Fruit fly (Drosophila melanogaster) whole organism, prepupa: ENCODE results near the gene Mct1.

Experiments
- CG10669 ChIP-seq: fragments of 200-800 bp; sonication (Bioruptor generic); optimal IDR thresholded peaks from 3 replicates; lab custom pipeline; 2018; ENCODE audit warnings: missing biosample characterization, mild to moderate bottlenecking, missing genetic modification characterization, moderate library complexity
- CG11294 ChIP-seq: fragments of 200-800 bp; sonication (Bioruptor generic); IDR thresholded peaks from 2 replicates; pipeline ENCODE4 v1.3.6; 2022; ENCODE audit warnings: missing biosample characterization, missing genetic modification characterization
- CG11902 ChIP-seq: fragments of 200-800 bp; sonication (Bioruptor generic); optimal IDR thresholded peaks from 3 replicates; lab custom pipeline; 2016; ENCODE audit warnings: missing biosample characterization, missing genetic modification characterization
- CG1621 ChIP-seq: fragments of 200-800 bp; sonication (Bioruptor generic); optimal IDR thresholded peaks from 3 replicates; lab custom pipeline; 2018; ENCODE audit warnings: missing biosample characterization, mild to moderate bottlenecking, missing genetic modification characterization
- CG3032 ChIP-seq: fragments of 200-800 bp; optimal IDR thresholded peaks from 2 replicates; lab custom pipeline; 2019; ENCODE audit warnings: missing biosample characterization, mild to moderate bottlenecking, missing genetic modification characterization, moderate library complexity
- CG32006 ChIP-seq: fragments of 200-800 bp; sonication (Bioruptor generic); optimal IDR thresholded peaks from 3 replicates; lab custom pipeline; 2017; ENCODE audit warnings: missing biosample characterization, mild to moderate bottlenecking, missing genetic modification characterization
- CG34406 ChIP-seq: fragments of 200-800 bp; sonication (Bioruptor generic); optimal IDR thresholded peaks from 3 replicates; lab custom pipeline; 2016; ENCODE audit warnings: missing biosample characterization, missing genetic modification characterization
- CG3919 ChIP-seq: fragments of 200-800 bp; sonication (Bioruptor generic); optimal IDR thresholded peaks from 3 replicates; lab custom pipeline; 2016; ENCODE audit warnings: missing biosample characterization, missing genetic modification characterization
- CG4318 ChIP-seq: fragments of 200-800 bp; sonication (Bioruptor generic); optimal IDR thresholded peaks from 3 replicates; lab custom pipeline; 2017; ENCODE audit warnings: missing biosample characterization, mild to moderate bottlenecking, missing genetic modification characterization
- CG6792 ChIP-seq: fragments of 200-800 bp; sonication (Bioruptor generic); optimal IDR thresholded peaks from 3 replicates; lab custom pipeline; 2016; ENCODE audit warnings: missing biosample characterization, missing genetic modification characterization
- CG6854 ChIP-seq: fragments of 200-800 bp; sonication (Bioruptor generic); optimal IDR thresholded peaks from 2 replicates; lab custom pipeline; 2017; ENCODE audit warnings: missing biosample characterization, mild to moderate bottlenecking, missing genetic modification characterization
- CG7368 ChIP-seq: fragments of 200-800 bp; sonication (Bioruptor generic); optimal IDR thresholded peaks from 3 replicates; lab custom pipeline; 2016; ENCODE audit warnings: missing biosample characterization, missing genetic modification characterization
- CG8632 ChIP-seq: fragments of 200-800 bp; sonication (Bioruptor generic); optimal IDR thresholded peaks from 3 replicates; lab custom pipeline; 2016; ENCODE audit warnings: missing biosample characterization, missing genetic modification characterization
- CG9139 ChIP-seq: fragments of 200-800 bp; sonication (Bioruptor generic); optimal IDR thresholded peaks from 3 replicates; lab custom pipeline; 2017; ENCODE audit warnings: missing biosample characterization, mild to moderate bottlenecking, missing genetic modification characterization
- Ets21C ChIP-seq: fragments of 200-800 bp; sonication (Bioruptor generic); optimal IDR thresholded peaks from 3 replicates; lab custom pipeline; 2016; ENCODE audit warnings: missing biosample characterization, missing genetic modification characterization
- Hr38 ChIP-seq: sonication (Bioruptor generic); optimal IDR thresholded peaks from 2 replicates; lab custom pipeline; 2016; ENCODE audit warnings: missing biosample characterization, missing genetic modification characterization
- Hr39 ChIP-seq: fragments of 200-800 bp; sonication (Bioruptor generic); optimal IDR thresholded peaks from 2 replicates; lab custom pipeline; 2016; ENCODE audit warnings: missing biosample characterization, missing genetic modification characterization
- Met ChIP-seq: fragments of 200-800 bp; sonication (Bioruptor generic); optimal IDR thresholded peaks from 3 replicates; lab custom pipeline; 2016; ENCODE audit warnings: missing biosample characterization, missing genetic modification characterization
- Sox14 ChIP-seq: fragments of 200-800 bp; sonication (Bioruptor generic); optimal IDR thresholded peaks from 3 replicates; lab custom pipeline; 2016; ENCODE audit warnings: missing biosample characterization, missing genetic modification characterization
- acj6 ChIP-seq: fragments of 200-800 bp; sonication (Bioruptor generic); optimal IDR thresholded peaks from 3 replicates; lab custom pipeline; 2016; ENCODE audit warnings: missing biosample characterization, missing genetic modification characterization
- cyc ChIP-seq: fragments of 200-800 bp; sonication (Bioruptor generic); optimal IDR thresholded peaks from 3 replicates; lab custom pipeline; 2016; ENCODE audit warnings: missing biosample characterization, missing genetic modification characterization
- eg ChIP-seq: fragments of 200-800 bp; sonication (Bioruptor generic); IDR thresholded peaks from 3 replicates; pipeline ENCODE4 v1.3.6; 2022; ENCODE audit warnings: missing biosample characterization, missing genetic modification characterization
- esn ChIP-seq: fragments of 200-800 bp; sonication (Bioruptor generic); optimal IDR thresholded peaks from 2 replicates; lab custom pipeline; 2016; ENCODE audit warnings: missing biosample characterization, mild to moderate bottlenecking, missing genetic modification characterization, moderate library complexity
- fd59A ChIP-seq: fragments of 200-800 bp; sonication (Bioruptor generic); optimal IDR thresholded peaks from 2 replicates; lab custom pipeline; 2017; ENCODE audit warnings: missing biosample characterization, mild to moderate bottlenecking, missing genetic modification characterization, missing genetic modification reagents
- fkh ChIP-seq: fragments of 200-800 bp; sonication (Bioruptor generic); optimal IDR thresholded peaks from 3 replicates; lab custom pipeline; 2017; ENCODE audit warnings: missing biosample characterization, mild to moderate bottlenecking, missing genetic modification characterization, moderate library complexity
- pdm3 ChIP-seq: fragments of 200-800 bp; sonication (Bioruptor generic); optimal IDR thresholded peaks from 3 replicates; lab custom pipeline; 2016; ENCODE audit warnings: missing biosample characterization, missing genetic modification characterization
- spab ChIP-seq: fragments of 200-800 bp; sonication (Bioruptor generic); optimal IDR thresholded peaks from 2 replicates; lab custom pipeline; 2017; ENCODE audit warnings: missing biosample characterization, mild to moderate bottlenecking, missing genetic modification characterization, missing genetic modification reagents
- svp ChIP-seq: fragments of 200-800 bp; sonication (Bioruptor generic); peaks from one replicate; lab custom pipeline; 2016; ENCODE audit warnings: missing biosample characterization, missing genetic modification characterization
- vri ChIP-seq: fragments of 200-800 bp; sonication (Bioruptor generic); optimal IDR thresholded peaks from 3 replicates; lab custom pipeline; 2016; ENCODE audit warnings: missing biosample characterization, mild to moderate bottlenecking, missing genetic modification characterization

Mct1 gene

dm6 chrX:2170424-2170823, 18.6 kb upstream of the Mct1 start:
- TF ChIP-seq eg (GFP tag; lab: Robert Waterston, UW): no peak
- TF ChIP-seq CG10669 (GFP tag; lab: Kevin White, UChicago): no peak
- TF ChIP-seq cyc (GFP tag; lab: Kevin White, UChicago): no peak
- TF ChIP-seq CG3919 (GFP tag; lab: Kevin White, UChicago): no peak
- TF ChIP-seq CG8632 (GFP tag; lab: Kevin White, UChicago): no peak
- no peak for TF ChIP-seq CG32006 (GFP tag; lab: Kevin White, UChicago)
- TF ChIP-seq pdm3 (GFP tag; lab: Kevin White, UChicago): no peak
- TF ChIP-seq Hr38 (GFP tag; lab: Kevin White, UChicago): no peak
- no peak for TF ChIP-seq spab (GFP tag; lab: Kevin White, UChicago)
- no peak for TF ChIP-seq Ets21C (GFP tag; lab: Kevin White, UChicago)
- no peak for TF ChIP-seq CG4318 (GFP tag; lab: Kevin White, UChicago)
- no peak for TF ChIP-seq CG6854 (GFP tag; lab: Kevin White, UChicago)

- peak; percentile 23 for TF ChIP-seq esn (GFP tag; lab: Kevin White, UChicago)
- TF ChIP-seq spab (GFP tag; lab: Kevin White, UChicago): no peak
Observed at dm6 chrX:2172420-2172827, 16.6 kb upstream of the Mct1 start, which contains the start of gene ND-B14.5A. TSS of gene ND-B14.5A (plus strand) at chrX:2172526.

dm6 chrX:2175265-2175795, 13.7 kb upstream of the Mct1 start, which contains the start of gene Cyp4d14:
TSS of gene Cyp4d14 (minus strand) at chrX:2175315.
- TF ChIP-seq Hr39 (GFP tag; lab: Kevin White, UChicago) (no peak), fd59A (GFP tag; lab: Kevin White, UChicago) (no peak), svp (GFP tag; lab: Kevin White, UChicago) (peak; percentile 84), Met (GFP tag; lab: Kevin White, UChicago) (no peak)

dm6 chrX:2175956-2176469, 13.0 kb upstream of the Mct1 start, which contains the start of gene Cyp4d2:
TSS of gene Cyp4d2 (plus strand) at chrX:2176006.
- TF ChIP-seq CG6792 (GFP tag; lab: Kevin White, UChicago) (no peak), fkh (GFP tag; lab: Kevin White, UChicago) (peak; percentile 30)
- TF ChIP-seq, all 60 proteins: peak for 1

dm6 chrX:2178802-2179201, 10.2 kb upstream of the Mct1 start, which contains the start of gene Cyp4ae1:
TSS of gene Cyp4ae1 (plus strand) at chrX:2179007.
- no peak for TF ChIP-seq CG7368

- TF ChIP-seq esn (GFP tag; lab: Kevin White, UChicago) (peak; percentile 9), CG7368 (no peak), vri (GFP tag; lab: Kevin White, UChicago) (no peak), CG3032 (tag; lab: Kevin White, UChicago) (peak; percentile 2), CG34406 (GFP tag; lab: Kevin White, UChicago) (no peak), acj6 (GFP tag; lab: Kevin White, UChicago) (no peak), spab (GFP tag; lab: Kevin White, UChicago) (no peak), svp (GFP tag; lab: Kevin White, UChicago) (peak; percentile 78)
Observed at dm6 chrX:2180750-2181261, 8.2 kb upstream of the Mct1 start, which contains the start of gene pn. TSS of gene pn (plus strand) at chrX:2181211.

dm6 chrX:2184563-2184962, 4.4 kb upstream of the Mct1 start, which contains the start of the genes Nmd3 and CG17776:
TSS of gene Nmd3 (minus strand) at chrX:2184668.
TSS of gene CG17776 (plus strand) at chrX:2184725.
- TF ChIP-seq cyc (GFP tag; lab: Kevin White, UChicago) (peak; percentile 32), esn (GFP tag; lab: Kevin White, UChicago) (peak; percentile 1), CG7368 (no peak), CG11902 (GFP tag; lab: Kevin White, UChicago) (no peak), svp (GFP tag; lab: Kevin White, UChicago) (peak; percentile 28), Sox14 (peak; percentile 15), acj6 (GFP tag; lab: Kevin White, UChicago) (no peak), CG9139 (GFP tag; lab: Kevin White, UChicago) (no peak), pdm3 (GFP tag; lab: Kevin White, UChicago) (no peak), CG1621 (tag; lab: Kevin White, UChicago) (peak; percentile 81), CG11294 (no peak), CG3032 (tag; lab: Kevin White, UChicago) (peak; percentile 12)
